Fruit fly (Drosophila melanogaster) whole organism: ENCODE measurements around the gene IntS9.

Experiments used
- EcR ChIP-seq, 2 experiments: fragments of >200 bp; optimal IDR thresholded peaks; 2 replicates each; lab custom pipeline; 2017; ENCODE audit warnings: missing biosample characterization in 2 of 2, missing genetic modification characterization in 2 of 2, missing genetic modification reagents in 2 of 2
- usp ChIP-seq: fragments of >200 bp; optimal IDR thresholded peaks from 2 replicates; lab custom pipeline; 2017; ENCODE audit warnings: missing biosample characterization, missing genetic modification characterization, mixed read lengths

dm6 chr3L:16145931-16146538, 40.6 kb upstream of the IntS9 start:
- TF ChIP-seq usp (GFP tag; lab: Kevin White, UChicago) = no peak
- no peak for TF ChIP-seq EcR (GFP tag; optimal IDR thresholded peaks at IDR 0.05; lab: Kevin White, UChicago)
